Worm (Caenorhabditis elegans): Measurements from ENCODE around the gene C45H4.21.

- no peak for TF ChIP-seq ceh-82 (tag; optimal IDR thresholded peaks at IDR 0.05)
- no peak for TF ChIP-seq nhr-237 (tag; optimal IDR thresholded peaks at IDR 0.05)
- TF ChIP-seq pqm-1 (tag; optimal IDR thresholded peaks at IDR 0.05), result peak; percentile 25
- no peak for TF ChIP-seq elt-3 (tag; optimal IDR thresholded peaks at IDR 0.05)
- no peak for TF ChIP-seq ama-1 (optimal IDR thresholded peaks at IDR 0.05)
- TF ChIP-seq aly-2 (tag; optimal IDR thresholded peaks at IDR 0.05), result no peak
- no peak for TF ChIP-seq unc-62 (GFP tag; optimal IDR thresholded peaks at IDR 0.05)
- no peak for TF ChIP-seq ZK546.5 (tag; optimal IDR thresholded peaks at IDR 0.05)
- TF ChIP-seq ceh-28 (tag; optimal IDR thresholded peaks at IDR 0.05), result no peak
- TF ChIP-seq elt-1 (tag; optimal IDR thresholded peaks at IDR 0.05), result no peak
- TF ChIP-seq daf-12 (tag; optimal IDR thresholded peaks at IDR 0.05), result no peak
- TF ChIP-seq snpc-4 (tag; optimal IDR thresholded peaks at IDR 0.05), result peak; percentile 30
Observed at ce11 chrV:2126996-2127585, 22.2 kb downstream of the C45H4.21 start, which contains the start of gene ldp-1.

Measured in whole organism, L3 larva.